Worm (Caenorhabditis elegans) whole organism, L3 larva: ENCODE measurements around the gene sri-69.

Experiments
- R02D3.7 ChIP-seq: fragments of 150-350 bp; optimal IDR thresholded peaks from 2 replicates; lab custom pipeline; 2014; ENCODE audit warnings: missing biosample characterization, missing genetic modification characterization
- aly-2 ChIP-seq: fragments of 150-350 bp; optimal IDR thresholded peaks from 2 replicates; lab custom pipeline; 2014; ENCODE audit warnings: missing biosample characterization, missing genetic modification characterization
- ama-1 ChIP-seq: fragments of 150-350 bp; optimal IDR thresholded peaks from 2 replicates; lab custom pipeline; 2018
- ceh-16 ChIP-seq: sonication (generic microtip); optimal IDR thresholded peaks from 2 replicates; lab custom pipeline; 2017; ENCODE audit warnings: missing biosample characterization, missing genetic modification characterization
- ceh-9 ChIP-seq: sonication (generic microtip); optimal IDR thresholded peaks from 2 replicates; lab custom pipeline; 2018; ENCODE audit warnings: missing biosample characterization, missing genetic modification characterization
- egl-27 ChIP-seq: sonication (generic microtip); optimal IDR thresholded peaks from 4 replicates; lab custom pipeline; 2017; ENCODE audit warnings: missing biosample characterization, missing genetic modification reagents, missing genetic modification characterization
- egl-5 ChIP-seq: fragments of 150-350 bp; optimal IDR thresholded peaks from 2 replicates; lab custom pipeline; 2017; ENCODE audit warnings: missing biosample characterization, missing genetic modification reagents, missing genetic modification characterization, inconsistent platforms
- elt-1 ChIP-seq: fragments of 150-350 bp; optimal IDR thresholded peaks from 2 replicates; lab custom pipeline; 2014; ENCODE audit warnings: missing biosample characterization, missing genetic modification characterization
- elt-2 ChIP-seq: sonication (generic microtip); optimal IDR thresholded peaks from 2 replicates; lab custom pipeline; 2016; ENCODE audit warnings: missing genetic modification reagents, mild to moderate bottlenecking, missing genetic modification characterization, missing compliant biosample characterization
- elt-3 ChIP-seq, 3 experiments: fragments of 150-350 bp in 1 of 3; sonication (generic microtip) in 2 of 3; optimal IDR thresholded peaks; 2 replicates in 2 of 3; 4 replicates in 1 of 3; lab custom pipeline; 2014 to 2017; ENCODE audit warnings: missing biosample characterization in 3 of 3, missing genetic modification characterization in 3 of 3
- eor-1 ChIP-seq, 2 experiments: fragments of 150-350 bp; optimal IDR thresholded peaks; 2 replicates each; lab custom pipeline; 2014 to 2018; ENCODE audit warnings: missing biosample characterization in 2 of 2, missing genetic modification characterization in 2 of 2
- fos-1 ChIP-seq: fragments of 150-350 bp; optimal IDR thresholded peaks from 2 replicates; lab custom pipeline; 2014; ENCODE audit warnings: missing biosample characterization, missing genetic modification characterization
- hmg-11 ChIP-seq: sonication (generic microtip); optimal IDR thresholded peaks from 2 replicates; lab custom pipeline; 2016; ENCODE audit warnings: missing genetic modification characterization, missing compliant biosample characterization
- jun-1 ChIP-seq: fragments of 150-350 bp; optimal IDR thresholded peaks from 2 replicates; lab custom pipeline; 2014; ENCODE audit warnings: missing biosample characterization, missing genetic modification reagents, missing genetic modification characterization
- lin-15B ChIP-seq: fragments of 150-350 bp; optimal IDR thresholded peaks from 2 replicates; lab custom pipeline; 2014; ENCODE audit warnings: missing biosample characterization, missing genetic modification characterization
- mdl-1 ChIP-seq: fragments of 150-350 bp; optimal IDR thresholded peaks from 2 replicates; lab custom pipeline; 2014; ENCODE audit warnings: missing biosample characterization, missing genetic modification characterization
- mml-1 ChIP-seq: fragments of 150-350 bp; sonication (generic microtip); optimal IDR thresholded peaks from 3 replicates; lab custom pipeline; 2014; ENCODE audit warnings: missing biosample characterization, missing genetic modification characterization
- nfya-1 ChIP-seq: sonication (generic microtip); optimal IDR thresholded peaks from 2 replicates; lab custom pipeline; 2017; ENCODE audit warnings: missing genetic modification characterization, mild to moderate bottlenecking, missing compliant biosample characterization, antibody characterized with exemption, moderate library complexity; ENCODE audit not compliant: insufficient read depth
- nhr-11 ChIP-seq: fragments of 150-350 bp; optimal IDR thresholded peaks from 2 replicates; lab custom pipeline; 2014; ENCODE audit warnings: missing biosample characterization, missing genetic modification characterization
- nhr-12 ChIP-seq: fragments of 150-350 bp; optimal IDR thresholded peaks from 2 replicates; lab custom pipeline; 2014; ENCODE audit warnings: missing biosample characterization, missing genetic modification characterization
- nhr-23 ChIP-seq: fragments of 150-350 bp; optimal IDR thresholded peaks from 2 replicates; lab custom pipeline; 2014; ENCODE audit warnings: missing biosample characterization, missing genetic modification reagents, missing genetic modification characterization
- nhr-237 ChIP-seq: fragments of 150-350 bp; optimal IDR thresholded peaks from 2 replicates; lab custom pipeline; 2014; ENCODE audit warnings: missing biosample characterization, missing genetic modification characterization
- nhr-25 ChIP-seq: sonication (generic microtip); optimal IDR thresholded peaks from 2 replicates; lab custom pipeline; 2017; ENCODE audit warnings: missing biosample characterization, missing genetic modification characterization
- nhr-28 ChIP-seq: fragments of 150-350 bp; optimal IDR thresholded peaks from 2 replicates; lab custom pipeline; 2014; ENCODE audit warnings: missing biosample characterization, missing genetic modification characterization
- nhr-67 ChIP-seq: fragments of 150-350 bp; optimal IDR thresholded peaks from 2 replicates; lab custom pipeline; 2014; ENCODE audit warnings: missing biosample characterization, missing genetic modification characterization
- pha-4 ChIP-seq: fragments of 150-350 bp; optimal IDR thresholded peaks from 2 replicates; lab custom pipeline; 2014; ENCODE audit warnings: missing biosample characterization, missing genetic modification reagents, missing genetic modification characterization
- pqm-1 ChIP-seq: fragments of 150-350 bp; optimal IDR thresholded peaks from 2 replicates; lab custom pipeline; 2017; ENCODE audit warnings: missing biosample characterization, missing genetic modification characterization, inconsistent platforms
- sea-2 ChIP-seq: fragments of 150-350 bp; sonication (generic microtip); optimal IDR thresholded peaks from 4 replicates; lab custom pipeline; 2014; ENCODE audit warnings: missing biosample characterization, missing genetic modification reagents, missing genetic modification characterization
- snpc-4 ChIP-seq: fragments of 150-350 bp; optimal IDR thresholded peaks from 2 replicates; lab custom pipeline; 2014; ENCODE audit warnings: missing biosample characterization, missing genetic modification characterization
- unc-39 ChIP-seq: sonication (generic microtip); optimal IDR thresholded peaks from 4 replicates; lab custom pipeline; 2017; ENCODE audit warnings: missing biosample characterization, missing genetic modification characterization
- unc-62 ChIP-seq: fragments of 150-350 bp; sonication (generic microtip); optimal IDR thresholded peaks from 4 replicates; lab custom pipeline; 2014; ENCODE audit warnings: missing biosample characterization, missing genetic modification reagents, missing genetic modification characterization
- zag-1 ChIP-seq: fragments of 150-350 bp; optimal IDR thresholded peaks from 2 replicates; lab custom pipeline; 2014; ENCODE audit warnings: missing biosample characterization, missing genetic modification characterization
- ztf-11 ChIP-seq: fragments of 150-350 bp; optimal IDR thresholded peaks from 2 replicates; lab custom pipeline; 2014; ENCODE audit warnings: missing biosample characterization, missing genetic modification characterization
- ztf-4 ChIP-seq: fragments of 150-350 bp; optimal IDR thresholded peaks from 2 replicates; lab custom pipeline; 2014; ENCODE audit warnings: missing biosample characterization, missing genetic modification characterization

sri-69 gene

DNA sequence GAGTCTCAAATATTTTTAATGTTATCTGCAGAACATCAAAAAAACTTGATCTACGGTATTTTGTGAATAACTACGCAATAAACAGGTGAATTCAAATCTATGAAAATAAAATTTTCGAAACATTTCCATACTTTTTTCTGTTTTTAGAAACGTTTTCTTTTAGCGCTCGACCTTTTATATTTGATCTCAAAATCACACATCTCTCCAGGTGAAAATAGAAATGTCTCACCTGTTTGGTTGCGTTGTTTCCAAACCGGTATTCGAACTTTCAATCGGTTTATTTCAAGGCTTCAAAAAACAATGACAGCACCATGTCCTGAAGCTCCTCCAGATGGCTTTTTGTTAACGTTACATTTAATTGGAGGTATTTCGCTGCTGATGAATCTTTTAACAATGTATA is 7.0 kb downstream of the sri-69 start, which contains the start of gene sri-9:
sri-9 (plus strand) TSS at position 301 of the 400 bp plus-strand sequence.
- TF ChIP-seq egl-27 (tag; lab: Kevin White, UChicago) (no peak), elt-2 (tag; lab: Kevin White, UChicago) (no peak), nhr-12 (tag; lab: Kevin White, UChicago) (no peak)

DNA sequence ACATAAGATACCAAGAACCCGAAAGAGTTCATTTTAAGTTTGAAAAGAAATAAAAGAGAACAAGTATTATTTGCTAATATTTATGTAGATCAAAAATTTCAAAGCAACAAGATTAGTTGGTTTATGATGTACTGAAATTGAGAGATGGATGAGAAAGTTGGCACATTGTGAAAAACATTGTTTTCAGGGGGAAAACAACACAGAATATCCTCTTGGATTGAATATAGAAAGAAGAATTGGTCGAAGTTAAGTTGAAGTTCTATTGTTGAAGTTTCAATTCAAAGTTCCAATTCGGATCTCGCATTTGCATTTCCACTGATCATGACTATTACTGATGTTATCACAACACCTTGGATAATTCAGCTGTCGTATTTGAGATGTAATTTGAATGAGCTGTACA is 7.6 kb downstream of the sri-69 start:
- TF ChIP-seq mml-1 (tag; lab: Kevin White, UChicago) (no peak), lin-15B (tag; lab: Kevin White, UChicago) (no peak), pqm-1 (tag; lab: Kevin White, UChicago) (no peak), elt-3 (tag; optimal IDR thresholded peaks at IDR 0.05; lab: Kevin White, UChicago) (no peak), unc-62 (GFP tag; lab: Kevin White, UChicago) (no peak), egl-5 (tag; lab: Kevin White, UChicago) (no peak), mdl-1 (tag; lab: Kevin White, UChicago) (no peak)
- TF ChIP-seq, all 47 proteins: peak for 0

DNA sequence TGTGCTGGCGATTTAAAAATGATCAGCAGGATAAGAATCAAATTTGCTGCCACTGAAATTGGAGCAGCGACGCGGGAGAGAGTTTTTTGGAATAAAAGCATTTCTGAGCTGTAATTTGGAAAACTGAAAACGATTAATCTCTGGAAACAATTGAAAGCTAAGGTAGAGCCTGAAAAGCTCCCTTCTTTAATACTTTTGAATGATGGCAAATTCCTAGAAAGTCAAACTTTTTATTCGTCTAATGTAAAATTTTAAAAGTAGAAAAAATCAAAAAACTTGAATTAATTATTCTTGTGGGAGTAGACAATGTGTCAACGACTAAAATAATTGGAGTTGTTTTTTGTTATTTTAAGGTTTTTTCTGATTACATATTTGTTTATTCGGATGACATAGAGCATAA is 8.0 kb downstream of the sri-69 start, which contains the start of gene str-217:
str-217 (minus strand) TSS at position 101 of the 400 bp plus-strand sequence.
- TF ChIP-seq nhr-28 (tag; lab: Kevin White, UChicago) (no peak), nfya-1 (tag; lab: Kevin White, UChicago) (no peak), jun-1 (tag; lab: Kevin White, UChicago) (no peak), nhr-11 (tag; lab: Kevin White, UChicago) (no peak), mdl-1 (tag; lab: Kevin White, UChicago) (no peak), elt-1 (tag; lab: Kevin White, UChicago) (no peak), nhr-12 (tag; lab: Kevin White, UChicago) (no peak), ztf-11 (no peak), unc-62 (GFP tag; lab: Kevin White, UChicago) (no peak), aly-2 (tag; lab: Kevin White, UChicago) (no peak), egl-27 (tag; lab: Kevin White, UChicago) (no peak), nhr-23 (tag; lab: Kevin White, UChicago) (no peak), ceh-9 (tag; lab: Kevin White, UChicago) (no peak)

DNA sequence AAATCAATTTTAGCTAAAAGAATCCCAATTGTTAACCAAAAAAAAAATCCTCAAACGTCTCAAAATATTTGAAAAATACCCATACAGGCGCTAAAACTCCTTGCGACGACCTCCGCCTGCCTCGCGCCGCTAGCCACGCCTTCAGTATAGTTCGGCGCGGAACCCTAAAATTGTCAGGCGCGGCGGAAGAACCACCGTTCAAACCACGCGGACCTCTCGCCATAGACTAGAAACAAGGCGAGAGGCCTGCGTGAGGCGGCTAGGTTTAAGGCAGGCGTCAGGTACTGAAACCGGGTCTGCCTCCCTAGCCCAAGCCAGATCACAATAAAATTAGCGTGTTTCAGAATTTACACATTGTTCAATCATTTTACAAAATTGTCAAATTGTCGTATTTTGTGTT is 15.8 kb downstream of the sri-69 start:
- TF ChIP-seq pqm-1 (tag; lab: Kevin White, UChicago) (no peak), nfya-1 (tag; lab: Kevin White, UChicago) (no peak), nhr-23 (tag; lab: Kevin White, UChicago) (no peak), R02D3.7 (tag; lab: Kevin White, UChicago) (no peak), ama-1 (lab: Kevin White, UChicago) (no peak), hmg-11 (no peak), aly-2 (tag; lab: Kevin White, UChicago) (no peak), lin-15B (tag; lab: Kevin White, UChicago) (no peak), nhr-67 (tag; lab: Kevin White, UChicago) (no peak), nhr-11 (tag; lab: Kevin White, UChicago) (no peak), ztf-11 (no peak), mml-1 (tag; lab: Kevin White, UChicago) (no peak), pha-4 (tag; lab: Kevin White, UChicago) (no peak), egl-27 (tag; lab: Kevin White, UChicago) (no peak), unc-39 (tag; lab: Kevin White, UChicago) (no peak)
- TF ChIP-seq, all 47 proteins: peak for 0

DNA sequence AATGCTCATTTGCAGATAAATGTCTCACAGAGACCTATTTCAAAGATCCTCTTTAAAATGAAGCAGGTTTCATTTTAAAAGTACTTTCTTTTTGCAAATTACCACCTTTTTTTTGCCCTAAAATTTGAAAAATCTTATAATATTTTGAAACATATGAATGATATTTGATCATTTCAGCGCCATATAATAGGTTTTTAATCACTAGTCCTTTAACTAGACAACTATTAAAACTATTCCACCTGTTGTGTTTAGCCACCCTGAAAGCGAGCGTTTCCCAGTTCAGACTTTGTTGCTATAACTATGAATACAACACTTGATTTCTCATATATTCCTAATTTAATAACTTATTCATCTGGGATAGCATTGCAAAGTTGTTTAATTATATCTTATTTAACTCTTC is 16.5 kb downstream of the sri-69 start, which contains the start of gene srz-95:
srz-95 (plus strand) TSS at position 301 of the 400 bp plus-strand sequence.
- TF ChIP-seq fos-1 (tag; lab: Kevin White, UChicago) (no peak), lin-15B (tag; lab: Kevin White, UChicago) (no peak), snpc-4 (tag; lab: Kevin White, UChicago) (no peak), sea-2 (GFP tag; lab: Kevin White, UChicago) (no peak), ztf-11 (no peak), egl-27 (tag; lab: Kevin White, UChicago) (no peak), pha-4 (tag; lab: Kevin White, UChicago) (no peak), ceh-9 (tag; lab: Kevin White, UChicago) (no peak), nhr-237 (tag; lab: Kevin White, UChicago) (no peak), mml-1 (tag; lab: Kevin White, UChicago) (no peak), nhr-25 (no peak), ceh-16 (tag; lab: Kevin White, UChicago) (no peak), zag-1 (tag; lab: Kevin White, UChicago) (no peak), eor-1 (tag; optimal IDR thresholded peaks at IDR 0.05; lab: Kevin White, UChicago) (no peak), elt-1 (tag; lab: Kevin White, UChicago) (no peak), ztf-4 (tag; lab: Kevin White, UChicago) (no peak)
